Fruit fly (Drosophila melanogaster) whole organism, prepupa: ENCODE measurements around the gene bnb.

Source experiments
- Blimp-1 ChIP-seq: fragments of 200-800 bp; sonication (Bioruptor generic); optimal IDR thresholded peaks from 3 replicates; lab custom pipeline; 2017; ENCODE audit warnings: missing biosample characterization, missing genetic modification characterization, mild to moderate bottlenecking, moderate library complexity, missing genetic modification reagents
- CG10631 ChIP-seq: fragments of 200-800 bp; sonication (Bioruptor generic); optimal IDR thresholded peaks from 2 replicates; lab custom pipeline; 2016; ENCODE audit warnings: missing biosample characterization, missing genetic modification characterization
- CG10669 ChIP-seq: fragments of 200-800 bp; sonication (Bioruptor generic); optimal IDR thresholded peaks from 3 replicates; lab custom pipeline; 2018; ENCODE audit warnings: missing biosample characterization, mild to moderate bottlenecking, missing genetic modification characterization, moderate library complexity
- CG11762 ChIP-seq: fragments of 200-800 bp; sonication (Bioruptor generic); optimal IDR thresholded peaks from 3 replicates; lab custom pipeline; 2016; ENCODE audit warnings: missing biosample characterization, missing genetic modification characterization; ENCODE audit not compliant: insufficient read depth
- CG15336 ChIP-seq: fragments of 200-800 bp; sonication (Bioruptor generic); IDR thresholded peaks from 2 replicates; pipeline ENCODE4 v1.3.6; 2022; ENCODE audit warnings: missing biosample characterization, missing genetic modification characterization
- CG1621 ChIP-seq: fragments of 200-800 bp; sonication (Bioruptor generic); optimal IDR thresholded peaks from 3 replicates; lab custom pipeline; 2018; ENCODE audit warnings: missing biosample characterization, mild to moderate bottlenecking, missing genetic modification characterization
- CG16779 ChIP-seq: fragments of 200-800 bp; sonication (Bioruptor generic); optimal IDR thresholded peaks from 3 replicates; lab custom pipeline; 2017; ENCODE audit warnings: missing biosample characterization, mild to moderate bottlenecking, missing genetic modification characterization
- CG3032 ChIP-seq: fragments of 200-800 bp; optimal IDR thresholded peaks from 2 replicates; lab custom pipeline; 2019; ENCODE audit warnings: missing biosample characterization, mild to moderate bottlenecking, missing genetic modification characterization, moderate library complexity
- CG31627 ChIP-seq: fragments of 200-800 bp; sonication (Bioruptor generic); optimal IDR thresholded peaks from 3 replicates; lab custom pipeline; 2016; ENCODE audit warnings: missing biosample characterization, missing genetic modification characterization
- CG32006 ChIP-seq: fragments of 200-800 bp; sonication (Bioruptor generic); optimal IDR thresholded peaks from 3 replicates; lab custom pipeline; 2017; ENCODE audit warnings: missing biosample characterization, mild to moderate bottlenecking, missing genetic modification characterization
- CG34406 ChIP-seq: fragments of 200-800 bp; sonication (Bioruptor generic); optimal IDR thresholded peaks from 3 replicates; lab custom pipeline; 2016; ENCODE audit warnings: missing biosample characterization, missing genetic modification characterization
- CG3919 ChIP-seq: fragments of 200-800 bp; sonication (Bioruptor generic); optimal IDR thresholded peaks from 3 replicates; lab custom pipeline; 2016; ENCODE audit warnings: missing biosample characterization, missing genetic modification characterization
- CG4318 ChIP-seq: fragments of 200-800 bp; sonication (Bioruptor generic); optimal IDR thresholded peaks from 3 replicates; lab custom pipeline; 2017; ENCODE audit warnings: missing biosample characterization, mild to moderate bottlenecking, missing genetic modification characterization
- CG6163 ChIP-seq: fragments of 200-800 bp; sonication (Bioruptor generic); IDR thresholded peaks from 3 replicates; pipeline ENCODE4 v1.3.6; 2022; ENCODE audit warnings: missing biosample characterization, missing genetic modification characterization
- CG6792 ChIP-seq: fragments of 200-800 bp; sonication (Bioruptor generic); optimal IDR thresholded peaks from 3 replicates; lab custom pipeline; 2016; ENCODE audit warnings: missing biosample characterization, missing genetic modification characterization
- CG6808 ChIP-seq: fragments of 200-800 bp; sonication (Bioruptor generic); optimal IDR thresholded peaks from 3 replicates; lab custom pipeline; 2017; ENCODE audit warnings: missing biosample characterization, missing genetic modification characterization, mild to moderate bottlenecking, moderate library complexity, missing genetic modification reagents
- CG6854 ChIP-seq: fragments of 200-800 bp; sonication (Bioruptor generic); optimal IDR thresholded peaks from 2 replicates; lab custom pipeline; 2017; ENCODE audit warnings: missing biosample characterization, mild to moderate bottlenecking, missing genetic modification characterization
- CG7368 ChIP-seq: fragments of 200-800 bp; sonication (Bioruptor generic); optimal IDR thresholded peaks from 3 replicates; lab custom pipeline; 2016; ENCODE audit warnings: missing biosample characterization, missing genetic modification characterization
- CG8119 ChIP-seq: fragments of 200-800 bp; sonication (Bioruptor generic); IDR thresholded peaks from 3 replicates; pipeline ENCODE4 v1.3.6; 2022; ENCODE audit warnings: missing biosample characterization, missing genetic modification characterization
- CG8319 ChIP-seq: fragments of 200-800 bp; sonication (Bioruptor generic); optimal IDR thresholded peaks from 3 replicates; lab custom pipeline; 2016; ENCODE audit warnings: missing biosample characterization, missing genetic modification characterization
- Eip75B ChIP-seq: fragments of 200-800 bp; sonication (Bioruptor generic); optimal IDR thresholded peaks from 3 replicates; lab custom pipeline; 2016; ENCODE audit warnings: missing biosample characterization, missing genetic modification characterization
- Eip78C ChIP-seq: fragments of 200-800 bp; sonication (Bioruptor generic); peaks from one replicate; lab custom pipeline; 2016; ENCODE audit warnings: missing biosample characterization, missing genetic modification characterization
- Eip93F ChIP-seq: fragments of 200-800 bp; sonication (Bioruptor generic); optimal IDR thresholded peaks from 2 replicates; lab custom pipeline; 2016; ENCODE audit warnings: missing biosample characterization, mild to moderate bottlenecking, missing genetic modification characterization
- Ets21C ChIP-seq: fragments of 200-800 bp; sonication (Bioruptor generic); optimal IDR thresholded peaks from 3 replicates; lab custom pipeline; 2016; ENCODE audit warnings: missing biosample characterization, missing genetic modification characterization
- Ets96B ChIP-seq: fragments of 200-800 bp; optimal IDR thresholded peaks from 2 replicates; lab custom pipeline; 2019; ENCODE audit warnings: missing biosample characterization, mild to moderate bottlenecking, missing genetic modification characterization, moderate library complexity
- Gug ChIP-seq: fragments of 200-800 bp; sonication (Bioruptor generic); IDR thresholded peaks from 2 replicates; pipeline ENCODE4 v1.3.6; 2022; ENCODE audit warnings: missing biosample characterization, missing genetic modification characterization
- Hr38 ChIP-seq: sonication (Bioruptor generic); optimal IDR thresholded peaks from 2 replicates; lab custom pipeline; 2016; ENCODE audit warnings: missing biosample characterization, missing genetic modification characterization
- Hr39 ChIP-seq: fragments of 200-800 bp; sonication (Bioruptor generic); optimal IDR thresholded peaks from 2 replicates; lab custom pipeline; 2016; ENCODE audit warnings: missing biosample characterization, missing genetic modification characterization
- Hr4 ChIP-seq: fragments of 200-800 bp; sonication (Bioruptor generic); optimal IDR thresholded peaks from 3 replicates; lab custom pipeline; 2016; ENCODE audit warnings: missing biosample characterization, missing genetic modification characterization
- Lpt ChIP-seq: fragments of 200-800 bp; sonication (Bioruptor generic); optimal IDR thresholded peaks from 3 replicates; lab custom pipeline; 2016; ENCODE audit warnings: missing biosample characterization, missing genetic modification characterization
- Met ChIP-seq: fragments of 200-800 bp; sonication (Bioruptor generic); optimal IDR thresholded peaks from 3 replicates; lab custom pipeline; 2016; ENCODE audit warnings: missing biosample characterization, missing genetic modification characterization
- OdsH ChIP-seq: fragments of 200-800 bp; sonication (Bioruptor generic); optimal IDR thresholded peaks from 3 replicates; lab custom pipeline; 2016; ENCODE audit warnings: missing biosample characterization, missing genetic modification characterization
- Smox ChIP-seq: fragments of 200-800 bp; sonication (Bioruptor generic); optimal IDR thresholded peaks from 3 replicates; lab custom pipeline; 2016; ENCODE audit warnings: missing biosample characterization, missing genetic modification characterization
- Sox102F ChIP-seq: fragments of 200-800 bp; sonication (Bioruptor generic); optimal IDR thresholded peaks from 2 replicates; lab custom pipeline; 2016; ENCODE audit warnings: missing biosample characterization, mild to moderate bottlenecking, missing genetic modification characterization
- Sox14 ChIP-seq: fragments of 200-800 bp; sonication (Bioruptor generic); optimal IDR thresholded peaks from 3 replicates; lab custom pipeline; 2016; ENCODE audit warnings: missing biosample characterization, missing genetic modification characterization
- Sox15 ChIP-seq: fragments of 200-800 bp; sonication (Bioruptor generic); optimal IDR thresholded peaks from 3 replicates; lab custom pipeline; 2016; ENCODE audit warnings: missing biosample characterization, missing genetic modification characterization
- achi ChIP-seq: fragments of 200-800 bp; sonication (Bioruptor generic); optimal IDR thresholded peaks from 3 replicates; lab custom pipeline; 2016; ENCODE audit warnings: missing biosample characterization, missing genetic modification characterization
- acj6 ChIP-seq: fragments of 200-800 bp; sonication (Bioruptor generic); optimal IDR thresholded peaks from 3 replicates; lab custom pipeline; 2016; ENCODE audit warnings: missing biosample characterization, missing genetic modification characterization
- cyc ChIP-seq: fragments of 200-800 bp; sonication (Bioruptor generic); optimal IDR thresholded peaks from 3 replicates; lab custom pipeline; 2016; ENCODE audit warnings: missing biosample characterization, missing genetic modification characterization
- dac ChIP-seq: fragments of 200-800 bp; sonication (Bioruptor generic); optimal IDR thresholded peaks from 2 replicates; lab custom pipeline; 2017; ENCODE audit warnings: missing biosample characterization, mild to moderate bottlenecking, missing genetic modification characterization
- eg ChIP-seq: fragments of 200-800 bp; sonication (Bioruptor generic); IDR thresholded peaks from 3 replicates; pipeline ENCODE4 v1.3.6; 2022; ENCODE audit warnings: missing biosample characterization, missing genetic modification characterization
- esn ChIP-seq: fragments of 200-800 bp; sonication (Bioruptor generic); optimal IDR thresholded peaks from 2 replicates; lab custom pipeline; 2016; ENCODE audit warnings: missing biosample characterization, mild to moderate bottlenecking, missing genetic modification characterization, moderate library complexity
- fd59A ChIP-seq: fragments of 200-800 bp; sonication (Bioruptor generic); optimal IDR thresholded peaks from 2 replicates; lab custom pipeline; 2017; ENCODE audit warnings: missing biosample characterization, mild to moderate bottlenecking, missing genetic modification characterization, missing genetic modification reagents
- fkh ChIP-seq: fragments of 200-800 bp; sonication (Bioruptor generic); optimal IDR thresholded peaks from 3 replicates; lab custom pipeline; 2017; ENCODE audit warnings: missing biosample characterization, mild to moderate bottlenecking, missing genetic modification characterization, moderate library complexity
- lz ChIP-seq: fragments of 200-800 bp; sonication (Bioruptor generic); optimal IDR thresholded peaks from 3 replicates; lab custom pipeline; 2016; ENCODE audit warnings: missing biosample characterization, missing genetic modification characterization
- net ChIP-seq: fragments of 200-800 bp; sonication (Bioruptor generic); optimal IDR thresholded peaks from 3 replicates; lab custom pipeline; 2016; ENCODE audit warnings: missing biosample characterization, missing genetic modification characterization
- pdm3 ChIP-seq: fragments of 200-800 bp; sonication (Bioruptor generic); optimal IDR thresholded peaks from 3 replicates; lab custom pipeline; 2016; ENCODE audit warnings: missing biosample characterization, missing genetic modification characterization
- salr ChIP-seq, 2 experiments: fragments of 200-800 bp; sonication (Bioruptor generic); optimal IDR thresholded peaks; 3 replicates each; lab custom pipeline; 2016 to 2018; ENCODE audit warnings: missing biosample characterization in 2 of 2, missing genetic modification characterization in 2 of 2, mild to moderate bottlenecking in 1 of 2
- spab ChIP-seq: fragments of 200-800 bp; sonication (Bioruptor generic); optimal IDR thresholded peaks from 2 replicates; lab custom pipeline; 2017; ENCODE audit warnings: missing biosample characterization, mild to moderate bottlenecking, missing genetic modification characterization, missing genetic modification reagents
- ss ChIP-seq, 2 experiments: fragments of 200-800 bp; sonication (Bioruptor generic); optimal IDR thresholded peaks; 2 replicates in 1 of 2; 3 replicates in 1 of 2; lab custom pipeline; 2017 to 2018; ENCODE audit warnings: mild to moderate bottlenecking in 2 of 2, missing biosample characterization in 2 of 2, missing genetic modification characterization in 2 of 2, moderate library complexity in 1 of 2
- svp ChIP-seq: fragments of 200-800 bp; sonication (Bioruptor generic); peaks from one replicate; lab custom pipeline; 2016; ENCODE audit warnings: missing biosample characterization, missing genetic modification characterization
- topi ChIP-seq: fragments of 200-800 bp; sonication (Bioruptor generic); optimal IDR thresholded peaks from 3 replicates; lab custom pipeline; 2016; ENCODE audit warnings: missing biosample characterization, missing genetic modification characterization
- vri ChIP-seq: fragments of 200-800 bp; sonication (Bioruptor generic); optimal IDR thresholded peaks from 3 replicates; lab custom pipeline; 2016; ENCODE audit warnings: missing biosample characterization, mild to moderate bottlenecking, missing genetic modification characterization

bnb gene

DNA sequence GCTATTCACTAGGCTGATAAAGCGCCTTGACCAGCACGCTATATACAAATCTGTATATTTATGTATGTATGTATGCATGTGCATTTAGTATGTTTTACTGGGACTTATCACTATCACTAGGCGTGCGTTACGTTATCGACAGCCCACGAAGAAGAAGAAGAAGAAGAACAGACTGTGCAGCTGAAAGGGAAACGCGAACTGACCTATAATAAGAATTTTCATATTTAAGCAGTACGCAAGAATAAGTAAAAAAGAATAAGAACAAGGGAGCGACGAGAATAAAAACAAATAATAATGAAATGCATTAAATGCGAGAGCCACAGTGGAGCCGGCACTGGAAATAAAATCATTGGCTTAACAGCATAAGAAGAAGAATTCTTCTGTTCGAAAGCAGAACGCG is 38.8 kb upstream of the bnb start:
- TF ChIP-seq Eip75B (GFP tag; lab: Kevin White, UChicago) (no peak), esn (GFP tag; lab: Kevin White, UChicago) (no peak), CG6792 (GFP tag; lab: Kevin White, UChicago) (no peak), Sox14 (GFP tag; lab: Kevin White, UChicago) (peak; percentile 12), CG7368 (GFP tag; lab: Kevin White, UChicago) (no peak), fkh (GFP tag; lab: Kevin White, UChicago) (no peak), CG10631 (GFP tag; lab: Kevin White, UChicago) (no peak), CG31627 (GFP tag; lab: Kevin White, UChicago) (no peak), CG16779 (tag; lab: Kevin White, UChicago) (peak; percentile 30), Eip93F (no peak), Gug (GFP tag; lab: Robert Waterston, UW) (0 out of 2 replicates have a peak, but pooled peaks have one; percentile 12), CG3032 (tag; lab: Kevin White, UChicago) (peak; percentile 19), cyc (GFP tag; lab: Kevin White, UChicago) (no peak), OdsH (GFP tag; lab: Kevin White, UChicago) (peak; percentile 5), dac (GFP tag; lab: Kevin White, UChicago) (no peak), net (no peak), CG1621 (tag; lab: Kevin White, UChicago) (peak; percentile 34), CG8119 (GFP tag; lab: Robert Waterston, UW) (0 out of 3 replicates have a peak, but pooled peaks have one; percentile 14), ss (GFP tag; optimal IDR thresholded peaks at IDR 0.05; lab: Kevin White, UChicago) (peak; percentile 56 to 62), CG4318 (no peak), vri (GFP tag; lab: Kevin White, UChicago) (no peak), CG11762 (no peak), CG15336 (GFP tag; lab: Robert Waterston, UW) (no peak), CG10669 (GFP tag; lab: Kevin White, UChicago) (peak; percentile 11), Smox (GFP tag; lab: Kevin White, UChicago) (no peak), achi (no peak), lz (GFP tag; lab: Kevin White, UChicago) (no peak), Ets96B (tag; lab: Kevin White, UChicago) (peak; percentile 30), fd59A (GFP tag; lab: Kevin White, UChicago) (no peak), CG32006 (GFP tag; lab: Kevin White, UChicago) (no peak), Blimp-1 (GFP tag; lab: Kevin White, UChicago) (no peak), Sox102F (no peak), Hr39 (no peak), Ets21C (GFP tag; lab: Kevin White, UChicago) (no peak), eg (GFP tag; lab: Robert Waterston, UW) (peak; percentile 43; the same call in 1 of the 3 replicates), CG6854 (GFP tag; lab: Kevin White, UChicago) (no peak), Hr38 (GFP tag; lab: Kevin White, UChicago) (no peak), CG3919 (GFP tag; lab: Kevin White, UChicago) (no peak), topi (no peak), Eip78C (peak; percentile 49), spab (GFP tag; lab: Kevin White, UChicago) (peak; percentile 12), pdm3 (GFP tag; lab: Kevin White, UChicago) (no peak), salr (GFP tag; optimal IDR thresholded peaks at IDR 0.05; lab: Kevin White, UChicago) (no peak), Hr4 (GFP tag; lab: Kevin White, UChicago) (no peak), acj6 (GFP tag; lab: Kevin White, UChicago) (no peak), Sox15 (GFP tag; lab: Kevin White, UChicago) (no peak), Lpt (GFP tag; lab: Kevin White, UChicago) (no peak), CG6163 (GFP tag; lab: Robert Waterston, UW) (no peak), CG6808 (GFP tag; lab: Kevin White, UChicago) (peak; percentile 45), CG34406 (GFP tag; lab: Kevin White, UChicago) (no peak), svp (peak; percentile 44), Met (GFP tag; lab: Kevin White, UChicago) (no peak), CG8319 (GFP tag; lab: Kevin White, UChicago) (no peak)
